Fruit fly (Drosophila melanogaster) whole organism, embryonic: Measurements from ENCODE around the gene BNIP3.

Experiments used
- Abd-B ChIP-seq: fragments of 200-800 bp; sonication (Bioruptor generic); optimal IDR thresholded peaks from 2 replicates; lab custom pipeline; 2018; ENCODE audit warnings: missing biosample characterization, mild to moderate bottlenecking, missing genetic modification characterization, moderate library complexity
- Adf1 ChIP-seq: fragments of 200-800 bp; sonication (Bioruptor generic); IDR thresholded peaks from 2 replicates; pipeline ENCODE4 v1.3.6; 2022; ENCODE audit warnings: missing biosample characterization, missing genetic modification characterization
- Asciz ChIP-seq: fragments of 200-800 bp; sonication (Bioruptor generic); optimal IDR thresholded peaks from 2 replicates; lab custom pipeline; 2017; ENCODE audit warnings: missing biosample characterization, mild to moderate bottlenecking, missing genetic modification characterization, missing genetic modification reagents
- CG10274 ChIP-seq: fragments of 200-800 bp; sonication (Bioruptor generic); optimal IDR thresholded peaks from 3 replicates; lab custom pipeline; 2017; ENCODE audit warnings: missing biosample characterization, mild to moderate bottlenecking, missing genetic modification characterization
- CG11247 ChIP-seq: fragments of 200-800 bp; sonication (Bioruptor generic); IDR thresholded peaks from 2 replicates; pipeline ENCODE4 v1.3.6; 2022; ENCODE audit warnings: missing biosample characterization, missing genetic modification characterization
- CG12299 ChIP-seq: fragments of 200-800 bp; sonication (Bioruptor generic); optimal IDR thresholded peaks from 2 replicates; lab custom pipeline; 2018; ENCODE audit warnings: missing biosample characterization, mild to moderate bottlenecking, missing genetic modification characterization
- CG12744 ChIP-seq: fragments of 200-800 bp; sonication (Bioruptor generic); optimal IDR thresholded peaks from 2 replicates; lab custom pipeline; 2016; ENCODE audit warnings: missing biosample characterization, missing genetic modification characterization
- CG12942 ChIP-seq: fragments of 200-800 bp; sonication (Bioruptor generic); optimal IDR thresholded peaks from 3 replicates; lab custom pipeline; 2016; ENCODE audit warnings: missing biosample characterization, missing genetic modification characterization
- CG16813 ChIP-seq: fragments of 200-800 bp; sonication (Bioruptor generic); IDR thresholded peaks from 3 replicates; pipeline ENCODE4 v1.3.6; 2022; ENCODE audit warnings: missing biosample characterization, missing genetic modification characterization; ENCODE audit not compliant: partially characterized antibody
- CG16863 ChIP-seq: fragments of 200-800 bp; sonication (Bioruptor generic); optimal IDR thresholded peaks from 3 replicates; lab custom pipeline; 2016; ENCODE audit warnings: missing biosample characterization, missing genetic modification characterization
- CG17359 ChIP-seq: fragments of 200-800 bp; sonication (Bioruptor generic); optimal IDR thresholded peaks from 3 replicates; lab custom pipeline; 2018; ENCODE audit warnings: missing biosample characterization, mild to moderate bottlenecking, missing genetic modification characterization, moderate library complexity
- CG18011 ChIP-seq: fragments of 200-800 bp; sonication (Bioruptor generic); optimal IDR thresholded peaks from 2 replicates; lab custom pipeline; 2017; ENCODE audit warnings: missing biosample characterization, missing genetic modification characterization, mild to moderate bottlenecking, moderate library complexity, missing genotype
- CG2129 ChIP-seq: fragments of 200-800 bp; sonication (Bioruptor generic); IDR thresholded peaks from 2 replicates; pipeline ENCODE4 v1.3.6; 2022; ENCODE audit warnings: missing biosample characterization, missing genetic modification characterization; ENCODE audit not compliant: partially characterized antibody
- CG2875 ChIP-seq: fragments of 200-800 bp; sonication (Bioruptor generic); optimal IDR thresholded peaks from 2 replicates; lab custom pipeline; 2017; ENCODE audit warnings: missing biosample characterization, mild to moderate bottlenecking, missing genetic modification characterization, missing genetic modification reagents
- CG31441 ChIP-seq: fragments of 200-800 bp; sonication (Bioruptor generic); IDR thresholded peaks from 2 replicates; pipeline ENCODE4 v1.3.6; 2022; ENCODE audit warnings: missing biosample characterization, missing genetic modification characterization
- CG3163 ChIP-seq: fragments of 200-800 bp; sonication (Bioruptor generic); optimal IDR thresholded peaks from 3 replicates; lab custom pipeline; 2016; ENCODE audit warnings: missing biosample characterization, missing genetic modification characterization
- CG32532 ChIP-seq: fragments of 200-800 bp; sonication (Bioruptor generic); IDR thresholded peaks from 2 replicates; pipeline ENCODE4 v1.3.6; 2022; ENCODE audit warnings: missing biosample characterization, missing genetic modification characterization
- CG32772 ChIP-seq: fragments of 200-800 bp; sonication (Bioruptor generic); IDR thresholded peaks from 2 replicates; pipeline ENCODE4 v1.3.6; 2022; ENCODE audit warnings: missing biosample characterization, missing genetic modification characterization
- CG34422 ChIP-seq: fragments of 200-800 bp; sonication (Bioruptor generic); IDR thresholded peaks from 3 replicates; pipeline ENCODE4 v1.3.6; 2022; ENCODE audit warnings: missing biosample characterization, missing genetic modification characterization
- CG6813 ChIP-seq: fragments of 200-800 bp; sonication (Bioruptor generic); optimal IDR thresholded peaks from 2 replicates; lab custom pipeline; 2017; ENCODE audit warnings: missing biosample characterization, missing genetic modification characterization, mild to moderate bottlenecking, moderate library complexity, missing genetic modification reagents
- D ChIP-seq, 2 experiments: fragments of 200-800 bp in 1 of 2; fragments of >200 bp in 1 of 2; sonication (Bioruptor generic) in 1 of 2; optimal IDR thresholded peaks; 2 replicates in 1 of 2; 3 replicates in 1 of 2; lab custom pipeline; 2017; ENCODE audit warnings: mild to moderate bottlenecking in 1 of 2, missing biosample characterization in 1 of 2, missing genetic modification characterization in 1 of 2, missing genetic modification reagents in 1 of 2
- Gug ChIP-seq: fragments of 200-800 bp; sonication (Bioruptor generic); IDR thresholded peaks from 4 replicates; pipeline ENCODE4 v1.3.6; 2022; ENCODE audit warnings: missing biosample characterization, missing genetic modification characterization
- Hmr ChIP-seq: fragments of 200-800 bp; sonication (Bioruptor generic); optimal IDR thresholded peaks from 3 replicates; lab custom pipeline; 2017; ENCODE audit warnings: mild to moderate bottlenecking, missing biosample characterization, missing genetic modification reagents, missing genetic modification characterization
- Kr ChIP-seq: fragments of 200-800 bp; sonication (Bioruptor generic); optimal IDR thresholded peaks from 2 replicates; lab custom pipeline; 2017; ENCODE audit warnings: missing biosample characterization, mild to moderate bottlenecking, missing genetic modification characterization
- Myb ChIP-seq: fragments of 200-800 bp; sonication (Bioruptor generic); optimal IDR thresholded peaks from 2 replicates; lab custom pipeline; 2016; ENCODE audit warnings: missing biosample characterization, missing genetic modification characterization
- PHDP ChIP-seq: fragments of 200-800 bp; sonication (Bioruptor generic); optimal IDR thresholded peaks from 3 replicates; lab custom pipeline; 2018; ENCODE audit warnings: missing biosample characterization, mild to moderate bottlenecking, missing genetic modification characterization, moderate library complexity
- Ravus ChIP-seq: fragments of 200-800 bp; sonication (Bioruptor generic); IDR thresholded peaks from 2 replicates; pipeline ENCODE4 v1.3.6; 2022; ENCODE audit warnings: missing biosample characterization, missing genetic modification characterization
- Side ChIP-seq: fragments of 200-800 bp; sonication (Bioruptor generic); optimal IDR thresholded peaks from 2 replicates; lab custom pipeline; 2016; ENCODE audit warnings: missing biosample characterization, missing genetic modification characterization
- TFAM ChIP-seq: fragments of 200-800 bp; sonication (Bioruptor generic); optimal IDR thresholded peaks from 2 replicates; lab custom pipeline; 2017; ENCODE audit warnings: missing biosample characterization, missing genetic modification characterization, inconsistent platforms
- Tbp ChIP-seq: fragments of >200 bp; optimal IDR thresholded peaks from 2 replicates; lab custom pipeline; 2018; ENCODE audit warnings: missing biosample characterization, missing genetic modification characterization
- ac ChIP-seq: fragments of 200-800 bp; sonication (Bioruptor generic); optimal IDR thresholded peaks from 3 replicates; lab custom pipeline; 2017; ENCODE audit warnings: missing biosample characterization, mild to moderate bottlenecking, missing genetic modification characterization
- amos ChIP-seq: fragments of 200-800 bp; sonication (Bioruptor generic); IDR thresholded peaks from 2 replicates; pipeline ENCODE4 v1.3.6; 2022; ENCODE audit warnings: missing biosample characterization, missing genetic modification characterization; ENCODE audit not compliant: partially characterized antibody
- aop ChIP-seq: fragments of 200-800 bp; sonication (Bioruptor generic); IDR thresholded peaks from 2 replicates; pipeline ENCODE4 v1.3.6; 2022; ENCODE audit warnings: missing biosample characterization, missing genetic modification characterization
- chinmo ChIP-seq: fragments of 200-800 bp; sonication (Bioruptor generic); IDR thresholded peaks from 4 replicates; pipeline ENCODE4 v1.3.6; 2022; ENCODE audit warnings: missing biosample characterization, missing genetic modification characterization; ENCODE audit not compliant: partially characterized antibody
- ci ChIP-seq: fragments of 200-800 bp; sonication (Bioruptor generic); IDR thresholded peaks from 3 replicates; pipeline ENCODE4 v1.3.6; 2022; ENCODE audit warnings: missing biosample characterization, missing genetic modification characterization
- da ChIP-seq: fragments of 200-800 bp; sonication (Bioruptor generic); optimal IDR thresholded peaks from 2 replicates; lab custom pipeline; 2016; ENCODE audit warnings: missing biosample characterization, missing genetic modification characterization
- gcm2 ChIP-seq: fragments of 200-800 bp; sonication (Bioruptor generic); optimal IDR thresholded peaks from 2 replicates; lab custom pipeline; 2016; ENCODE audit warnings: missing biosample characterization, missing genetic modification characterization
- gro ChIP-seq: fragments of 200-800 bp; sonication (Bioruptor generic); optimal IDR thresholded peaks from 2 replicates; lab custom pipeline; 2016; ENCODE audit warnings: missing biosample characterization, missing genetic modification characterization
- jumu ChIP-seq: fragments of 200-800 bp; sonication (Bioruptor generic); optimal IDR thresholded peaks from 3 replicates; lab custom pipeline; 2016; ENCODE audit warnings: missing biosample characterization, missing genetic modification characterization
- kay ChIP-seq: fragments of 200-800 bp; sonication (Bioruptor generic); optimal IDR thresholded peaks from 2 replicates; lab custom pipeline; 2016; ENCODE audit warnings: missing biosample characterization, missing genetic modification characterization
- lola ChIP-seq, 3 experiments: fragments of >200 bp in 2 of 3; fragments of 200-800 bp in 1 of 3; sonication (Bioruptor generic) in 1 of 3; optimal IDR thresholded peaks; 2 replicates each; lab custom pipeline; 2017 to 2019; ENCODE audit warnings: missing biosample characterization in 3 of 3, missing genetic modification characterization in 3 of 3, mild to moderate bottlenecking in 1 of 3, moderate library complexity in 1 of 3
- maf-S ChIP-seq: fragments of 200-800 bp; sonication (Bioruptor generic); optimal IDR thresholded peaks from 2 replicates; lab custom pipeline; 2016; ENCODE audit warnings: missing biosample characterization, missing genetic modification characterization
- pho ChIP-seq: fragments of 200-800 bp; sonication (Bioruptor generic); optimal IDR thresholded peaks from 2 replicates; lab custom pipeline; 2016; ENCODE audit warnings: missing biosample characterization, missing genetic modification characterization
- prd ChIP-seq, 3 experiments: fragments of >200 bp in 2 of 3; fragments of 200-800 bp in 1 of 3; sonication (Bioruptor generic) in 1 of 3; optimal IDR thresholded peaks in 2 of 3; IDR thresholded peaks in 1 of 3; 2 replicates in 2 of 3; 3 replicates in 1 of 3; pipeline versions ENCODE4 v1.3.6 to Lab custom; 2017 to 2022; ENCODE audit warnings: missing biosample characterization in 1 of 3, missing genetic modification characterization in 1 of 3
- ranshi ChIP-seq: fragments of 200-800 bp; sonication (Bioruptor generic); IDR thresholded peaks from 2 replicates; pipeline ENCODE4 v1.3.6; 2022; ENCODE audit warnings: missing biosample characterization, missing genetic modification characterization
- salm ChIP-seq: fragments of 200-800 bp; sonication (Bioruptor generic); optimal IDR thresholded peaks from 2 replicates; lab custom pipeline; 2018; ENCODE audit warnings: missing biosample characterization, mild to moderate bottlenecking, missing genetic modification characterization
- sens-2 ChIP-seq: fragments of 200-800 bp; sonication (Bioruptor generic); IDR thresholded peaks from 2 replicates; pipeline ENCODE4 v1.3.6; 2022; ENCODE audit warnings: missing biosample characterization, missing genetic modification characterization
- unpg ChIP-seq: fragments of 200-800 bp; sonication (Bioruptor generic); optimal IDR thresholded peaks from 3 replicates; lab custom pipeline; 2018; ENCODE audit warnings: missing biosample characterization, mild to moderate bottlenecking, missing genetic modification characterization, moderate library complexity
- zf30C ChIP-seq: fragments of 200-800 bp; sonication (Bioruptor generic); optimal IDR thresholded peaks from 3 replicates; lab custom pipeline; 2018; ENCODE audit warnings: missing biosample characterization, mild to moderate bottlenecking, missing genetic modification characterization

The BNIP3 gene

DNA sequence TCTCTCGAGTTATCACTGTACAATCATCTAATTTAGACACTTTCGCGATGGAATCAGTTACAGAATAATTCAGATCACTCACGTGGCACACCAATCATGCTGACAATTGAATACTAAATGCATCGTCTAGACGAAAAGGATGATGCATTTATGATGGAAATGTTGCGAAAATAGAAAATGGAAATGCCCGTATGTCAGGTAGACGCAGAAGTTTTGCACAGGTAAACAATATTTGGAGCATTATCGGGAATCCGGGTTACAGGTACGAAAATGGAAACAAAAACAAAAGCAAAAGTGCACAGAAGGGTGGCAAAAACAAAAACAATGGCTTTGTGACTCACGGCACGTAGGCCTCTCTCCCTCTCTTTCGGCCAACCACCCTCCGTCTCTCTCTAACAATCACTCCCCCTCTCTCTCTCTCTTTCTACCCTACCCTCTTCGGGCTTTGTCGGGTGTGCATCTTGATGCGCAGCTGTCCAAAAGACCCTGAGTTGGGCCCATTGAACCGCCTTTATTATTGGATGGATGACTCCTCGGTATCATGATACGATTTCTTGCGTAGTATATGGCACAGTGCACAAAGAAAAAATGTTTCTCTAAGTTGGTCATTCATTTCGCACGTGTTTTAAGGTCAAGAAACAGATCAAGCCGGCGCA lies 1.9 kb downstream of the BNIP3 start (continued):
- TF ChIP-seq CG16863 (GFP tag; lab: Kevin White, UChicago): no peak
- TF ChIP-seq CG16813 (GFP tag; lab: Robert Waterston, UW): 0 out of 3 replicates have a peak, but pooled peaks have one; percentile 28
- no peak for TF ChIP-seq amos (GFP tag; lab: Robert Waterston, UW)
- TF ChIP-seq Ravus: no peak
- TF ChIP-seq kay (GFP tag; lab: Kevin White, UChicago): peak; percentile 73
- TF ChIP-seq CG12942: no peak
- no peak for TF ChIP-seq TFAM (GFP tag; lab: Kevin White, UChicago)
- TF ChIP-seq CG17359 (tag; lab: Kevin White, UChicago): no peak
- no peak for TF ChIP-seq jumu (GFP tag; lab: Kevin White, UChicago)
- no peak for TF ChIP-seq CG10274 (GFP tag; lab: Kevin White, UChicago)
- peak; percentile 74 for TF ChIP-seq D (optimal IDR thresholded peaks at IDR 0.05; lab: Kevin White, UChicago)
- TF ChIP-seq D (GFP tag; optimal IDR thresholded peaks at IDR 0.05; lab: Kevin White, UChicago): no peak
- TF ChIP-seq ac (GFP tag; lab: Kevin White, UChicago): peak; percentile 2
- no peak for TF ChIP-seq Myb (GFP tag; lab: Kevin White, UChicago)
- TF ChIP-seq CG3163 (GFP tag; lab: Kevin White, UChicago): peak; percentile 61
- TF ChIP-seq pho (GFP tag; lab: Kevin White, UChicago): no peak
- no peak for TF ChIP-seq CG31441 (GFP tag; lab: Robert Waterston, UW)
- TF ChIP-seq Tbp (GFP tag; lab: Kevin White, UChicago): no peak
- TF ChIP-seq aop (GFP tag; lab: Robert Waterston, UW): no peak
- peak; percentile 41; the same call in 2 of the 3 replicates for TF ChIP-seq ci (GFP tag; lab: Robert Waterston, UW)
- peak; percentile 54 for TF ChIP-seq da (GFP tag; lab: Kevin White, UChicago)
- peak; percentile 17 for TF ChIP-seq Side (GFP tag; lab: Kevin White, UChicago)
- TF ChIP-seq CG34422 (GFP tag; lab: Robert Waterston, UW): peak; percentile 21; the same call in 1 of the 3 replicates
- TF ChIP-seq Abd-B: no peak
- no peak for TF ChIP-seq zf30C (GFP tag; lab: Kevin White, UChicago)
- TF ChIP-seq chinmo (GFP tag; lab: Robert Waterston, UW): no peak
- no peak for TF ChIP-seq salm (tag; lab: Kevin White, UChicago)
- no peak for TF ChIP-seq gcm2 (GFP tag; lab: Kevin White, UChicago)
- TF ChIP-seq Adf1 (GFP tag; lab: Robert Waterston, UW): no peak
- TF ChIP-seq prd (optimal IDR thresholded peaks at IDR 0.05; lab: Kevin White, UChicago): no peak
- no peak for TF ChIP-seq prd (GFP tag; IDR thresholded peaks at IDR 0.05; lab: Robert Waterston, UW)
- TF ChIP-seq unpg (GFP tag; lab: Kevin White, UChicago): no peak
- TF ChIP-seq sens-2 (GFP tag; lab: Robert Waterston, UW): no peak
- no peak for TF ChIP-seq CG32532 (GFP tag; lab: Robert Waterston, UW)
- TF ChIP-seq CG12299 (tag; lab: Kevin White, UChicago): no peak
- TF ChIP-seq CG32772 (GFP tag; lab: Robert Waterston, UW): no peak
- no peak for TF ChIP-seq maf-S (GFP tag; lab: Kevin White, UChicago)
- no peak for TF ChIP-seq gro
- no peak for TF ChIP-seq lola (GFP tag; optimal IDR thresholded peaks at IDR 0.05; lab: Kevin White, UChicago)
- TF ChIP-seq Gug (GFP tag; lab: Robert Waterston, UW): no peak
- TF ChIP-seq Hmr (GFP tag; lab: Kevin White, UChicago): no peak
- TF ChIP-seq CG2129: no peak
- TF ChIP-seq CG2875 (GFP tag; lab: Kevin White, UChicago): peak; percentile 8
- no peak for TF ChIP-seq ranshi
- TF ChIP-seq CG12744 (GFP tag; lab: Kevin White, UChicago): no peak
- no peak for TF ChIP-seq CG18011 (GFP tag; lab: Kevin White, UChicago)
- no peak for TF ChIP-seq CG11247
- no peak for TF ChIP-seq CG6813
- TF ChIP-seq PHDP (tag; lab: Kevin White, UChicago): no peak
- TF ChIP-seq Asciz (GFP tag; lab: Kevin White, UChicago): no peak
- TF ChIP-seq Kr (GFP tag; lab: Kevin White, UChicago): peak; percentile 58
